Fruit fly (Drosophila melanogaster): ENCODE results near the gene CG7202.
A peak's percentile ranks its signal among the peaks of the same experiment; 100 is the strongest.

Gene CG7202

dm6 chr3L:21483837-21484236 lies 8.7 kb downstream of the CG7202 start (continued):
- TF ChIP-seq crp (GFP tag; optimal IDR thresholded peaks at IDR 0.05) (no peak), tio (GFP tag; optimal IDR thresholded peaks at IDR 0.05) (no peak), CG6689 (GFP tag; IDR thresholded peaks at IDR 0.05) (no peak), Spps (tag; optimal IDR thresholded peaks at IDR 0.05) (no peak), gro (GFP tag; optimal IDR thresholded peaks at IDR 0.05) (peak; percentile 29), bowl (GFP tag; IDR thresholded peaks at IDR 0.05) (no peak), CG6254 (GFP tag; optimal IDR thresholded peaks at IDR 0.05) (no peak), z (GFP tag; IDR thresholded peaks at IDR 0.05) (no peak), Dp (GFP tag; optimal IDR thresholded peaks at IDR 0.05) (peak; percentile 46), CG15011 (GFP tag; optimal IDR thresholded peaks at IDR 0.05) (no peak), dysf (GFP tag; IDR thresholded peaks at IDR 0.05) (no peak), so (GFP tag; IDR thresholded peaks at IDR 0.05) (no peak), ERR (GFP tag; optimal IDR thresholded peaks at IDR 0.05) (peak; percentile 36), zf30C (GFP tag; optimal IDR thresholded peaks at IDR 0.05) (no peak), phol (tag; optimal IDR thresholded peaks at IDR 0.05) (peak; percentile 53), CG2712 (tag; optimal IDR thresholded peaks at IDR 0.05) (peak; percentile 47), CG11093 (GFP tag; IDR thresholded peaks at IDR 0.05) (no peak), Drgx (GFP tag; IDR thresholded peaks at IDR 0.05) (no peak), Hr3 (GFP tag; optimal IDR thresholded peaks at IDR 0.05) (no peak), Side (GFP tag; optimal IDR thresholded peaks at IDR 0.05) (no peak), Taf1 (GFP tag; IDR thresholded peaks at IDR 0.05) (no peak), Sox102F (GFP tag; optimal IDR thresholded peaks at IDR 0.05) (no peak), onecut (GFP tag; IDR thresholded peaks at IDR 0.05) (no peak), CG11504 (tag; optimal IDR thresholded peaks at IDR 0.05) (no peak), CG2202 (tag; optimal IDR thresholded peaks at IDR 0.05) (no peak), Lim3 (GFP tag; IDR thresholded peaks at IDR 0.05) (no peak), seq (GFP tag; IDR thresholded peaks at IDR 0.05) (no peak), CG4854 (GFP tag; optimal IDR thresholded peaks at IDR 0.05) (no peak), Fer3 (tag; optimal IDR thresholded peaks at IDR 0.05) (no peak), ro (GFP tag; IDR thresholded peaks at IDR 0.05) (no peak), Eip74EF (GFP tag; optimal IDR thresholded peaks at IDR 0.05) (no peak), CG13287 (GFP tag; IDR thresholded peaks at IDR 0.05; ENCODE audit: partially characterized antibody) (peak; percentile 60), lmd (GFP tag; IDR thresholded peaks at IDR 0.05) (no peak; the same call in 1 of the 2 replicates), CG10209 (GFP tag; optimal IDR thresholded peaks at IDR 0.05) (no peak), C15 (GFP tag; IDR thresholded peaks at IDR 0.05) (no peak), croc (GFP tag; conservative IDR thresholded peaks at IDR 0.05) (no peak), odd (GFP tag; optimal IDR thresholded peaks at IDR 0.05) (no peak), btn (GFP tag; optimal IDR thresholded peaks at IDR 0.05) (no peak), grau (tag; optimal IDR thresholded peaks at IDR 0.05) (no peak), tx (GFP tag; optimal IDR thresholded peaks at IDR 0.05) (no peak), CG34376 (GFP tag; optimal IDR thresholded peaks at IDR 0.05) (no peak), CG7786 (GFP tag; optimal IDR thresholded peaks at IDR 0.05) (peak; percentile 10), pho (GFP tag; optimal IDR thresholded peaks at IDR 0.05) (peak; percentile 25), al (GFP tag; IDR thresholded peaks at IDR 0.05) (no peak), ara (GFP tag; IDR thresholded peaks at IDR 0.05) (no peak), CG12299 (tag; optimal IDR thresholded peaks at IDR 0.05) (no peak), CG18011 (GFP tag; optimal IDR thresholded peaks at IDR 0.05) (no peak), CG14667 (GFP tag; IDR thresholded peaks at IDR 0.05) (no peak), HmgD (GFP tag; optimal IDR thresholded peaks at IDR 0.05) (peak; percentile 87), CG13296 (GFP tag; optimal IDR thresholded peaks at IDR 0.05) (no peak), HLH54F (GFP tag; optimal IDR thresholded peaks at IDR 0.05) (no peak), CG2120 (GFP tag; optimal IDR thresholded peaks at IDR 0.05) (peak; percentile 46)
